Fruit fly (Drosophila melanogaster) whole organism, prepupa: ENCODE results near the gene CG32264.
A peak's percentile ranks its signal among the peaks of the same experiment; 100 is the strongest.

ENCODE experiments used
- Blimp-1 ChIP-seq: fragments of 200-800 bp; sonication (Bioruptor generic); optimal IDR thresholded peaks from 3 replicates; lab custom pipeline; 2017; ENCODE audit warnings: missing biosample characterization, missing genetic modification characterization, mild to moderate bottlenecking, moderate library complexity, missing genetic modification reagents
- CG10631 ChIP-seq: fragments of 200-800 bp; sonication (Bioruptor generic); optimal IDR thresholded peaks from 2 replicates; lab custom pipeline; 2016; ENCODE audit warnings: missing biosample characterization, missing genetic modification characterization
- CG10669 ChIP-seq: fragments of 200-800 bp; sonication (Bioruptor generic); optimal IDR thresholded peaks from 3 replicates; lab custom pipeline; 2018; ENCODE audit warnings: missing biosample characterization, mild to moderate bottlenecking, missing genetic modification characterization, moderate library complexity
- CG11294 ChIP-seq: fragments of 200-800 bp; sonication (Bioruptor generic); IDR thresholded peaks from 2 replicates; pipeline ENCODE4 v1.3.6; 2022; ENCODE audit warnings: missing biosample characterization, missing genetic modification characterization
- CG11902 ChIP-seq: fragments of 200-800 bp; sonication (Bioruptor generic); optimal IDR thresholded peaks from 3 replicates; lab custom pipeline; 2016; ENCODE audit warnings: missing biosample characterization, missing genetic modification characterization
- CG15336 ChIP-seq: fragments of 200-800 bp; sonication (Bioruptor generic); IDR thresholded peaks from 2 replicates; pipeline ENCODE4 v1.3.6; 2022; ENCODE audit warnings: missing biosample characterization, missing genetic modification characterization
- CG1621 ChIP-seq: fragments of 200-800 bp; sonication (Bioruptor generic); optimal IDR thresholded peaks from 3 replicates; lab custom pipeline; 2018; ENCODE audit warnings: missing biosample characterization, mild to moderate bottlenecking, missing genetic modification characterization
- CG3032 ChIP-seq: fragments of 200-800 bp; optimal IDR thresholded peaks from 2 replicates; lab custom pipeline; 2019; ENCODE audit warnings: missing biosample characterization, mild to moderate bottlenecking, missing genetic modification characterization, moderate library complexity
- CG31627 ChIP-seq: fragments of 200-800 bp; sonication (Bioruptor generic); optimal IDR thresholded peaks from 3 replicates; lab custom pipeline; 2016; ENCODE audit warnings: missing biosample characterization, missing genetic modification characterization
- CG32006 ChIP-seq: fragments of 200-800 bp; sonication (Bioruptor generic); optimal IDR thresholded peaks from 3 replicates; lab custom pipeline; 2017; ENCODE audit warnings: missing biosample characterization, mild to moderate bottlenecking, missing genetic modification characterization
- CG34406 ChIP-seq: fragments of 200-800 bp; sonication (Bioruptor generic); optimal IDR thresholded peaks from 3 replicates; lab custom pipeline; 2016; ENCODE audit warnings: missing biosample characterization, missing genetic modification characterization
- CG3919 ChIP-seq: fragments of 200-800 bp; sonication (Bioruptor generic); optimal IDR thresholded peaks from 3 replicates; lab custom pipeline; 2016; ENCODE audit warnings: missing biosample characterization, missing genetic modification characterization
- CG4318 ChIP-seq: fragments of 200-800 bp; sonication (Bioruptor generic); optimal IDR thresholded peaks from 3 replicates; lab custom pipeline; 2017; ENCODE audit warnings: missing biosample characterization, mild to moderate bottlenecking, missing genetic modification characterization
- CG6163 ChIP-seq: fragments of 200-800 bp; sonication (Bioruptor generic); IDR thresholded peaks from 3 replicates; pipeline ENCODE4 v1.3.6; 2022; ENCODE audit warnings: missing biosample characterization, missing genetic modification characterization
- CG6276 ChIP-seq: fragments of 200-800 bp; sonication (Bioruptor generic); optimal IDR thresholded peaks from 2 replicates; lab custom pipeline; 2017; ENCODE audit warnings: missing biosample characterization, mild to moderate bottlenecking, missing genetic modification characterization
- CG6792 ChIP-seq: fragments of 200-800 bp; sonication (Bioruptor generic); optimal IDR thresholded peaks from 3 replicates; lab custom pipeline; 2016; ENCODE audit warnings: missing biosample characterization, missing genetic modification characterization
- CG6808 ChIP-seq: fragments of 200-800 bp; sonication (Bioruptor generic); optimal IDR thresholded peaks from 3 replicates; lab custom pipeline; 2017; ENCODE audit warnings: missing biosample characterization, missing genetic modification characterization, mild to moderate bottlenecking, moderate library complexity, missing genetic modification reagents
- CG7368 ChIP-seq: fragments of 200-800 bp; sonication (Bioruptor generic); optimal IDR thresholded peaks from 3 replicates; lab custom pipeline; 2016; ENCODE audit warnings: missing biosample characterization, missing genetic modification characterization
- CG8119 ChIP-seq: fragments of 200-800 bp; sonication (Bioruptor generic); IDR thresholded peaks from 3 replicates; pipeline ENCODE4 v1.3.6; 2022; ENCODE audit warnings: missing biosample characterization, missing genetic modification characterization
- CG8319 ChIP-seq: fragments of 200-800 bp; sonication (Bioruptor generic); optimal IDR thresholded peaks from 3 replicates; lab custom pipeline; 2016; ENCODE audit warnings: missing biosample characterization, missing genetic modification characterization
- CG8632 ChIP-seq: fragments of 200-800 bp; sonication (Bioruptor generic); optimal IDR thresholded peaks from 3 replicates; lab custom pipeline; 2016; ENCODE audit warnings: missing biosample characterization, missing genetic modification characterization
- CG9139 ChIP-seq: fragments of 200-800 bp; sonication (Bioruptor generic); optimal IDR thresholded peaks from 3 replicates; lab custom pipeline; 2017; ENCODE audit warnings: missing biosample characterization, mild to moderate bottlenecking, missing genetic modification characterization
- Eip75B ChIP-seq: fragments of 200-800 bp; sonication (Bioruptor generic); optimal IDR thresholded peaks from 3 replicates; lab custom pipeline; 2016; ENCODE audit warnings: missing biosample characterization, missing genetic modification characterization
- Eip78C ChIP-seq: fragments of 200-800 bp; sonication (Bioruptor generic); peaks from one replicate; lab custom pipeline; 2016; ENCODE audit warnings: missing biosample characterization, missing genetic modification characterization
- Eip93F ChIP-seq: fragments of 200-800 bp; sonication (Bioruptor generic); optimal IDR thresholded peaks from 2 replicates; lab custom pipeline; 2016; ENCODE audit warnings: missing biosample characterization, mild to moderate bottlenecking, missing genetic modification characterization
- Ets21C ChIP-seq: fragments of 200-800 bp; sonication (Bioruptor generic); optimal IDR thresholded peaks from 3 replicates; lab custom pipeline; 2016; ENCODE audit warnings: missing biosample characterization, missing genetic modification characterization
- Ets96B ChIP-seq: fragments of 200-800 bp; optimal IDR thresholded peaks from 2 replicates; lab custom pipeline; 2019; ENCODE audit warnings: missing biosample characterization, mild to moderate bottlenecking, missing genetic modification characterization, moderate library complexity
- Gug ChIP-seq: fragments of 200-800 bp; sonication (Bioruptor generic); IDR thresholded peaks from 2 replicates; pipeline ENCODE4 v1.3.6; 2022; ENCODE audit warnings: missing biosample characterization, missing genetic modification characterization
- Hr39 ChIP-seq: fragments of 200-800 bp; sonication (Bioruptor generic); optimal IDR thresholded peaks from 2 replicates; lab custom pipeline; 2016; ENCODE audit warnings: missing biosample characterization, missing genetic modification characterization
- Hr4 ChIP-seq: fragments of 200-800 bp; sonication (Bioruptor generic); optimal IDR thresholded peaks from 3 replicates; lab custom pipeline; 2016; ENCODE audit warnings: missing biosample characterization, missing genetic modification characterization
- Lpt ChIP-seq: fragments of 200-800 bp; sonication (Bioruptor generic); optimal IDR thresholded peaks from 3 replicates; lab custom pipeline; 2016; ENCODE audit warnings: missing biosample characterization, missing genetic modification characterization
- Met ChIP-seq: fragments of 200-800 bp; sonication (Bioruptor generic); optimal IDR thresholded peaks from 3 replicates; lab custom pipeline; 2016; ENCODE audit warnings: missing biosample characterization, missing genetic modification characterization
- OdsH ChIP-seq: fragments of 200-800 bp; sonication (Bioruptor generic); optimal IDR thresholded peaks from 3 replicates; lab custom pipeline; 2016; ENCODE audit warnings: missing biosample characterization, missing genetic modification characterization
- Smox ChIP-seq: fragments of 200-800 bp; sonication (Bioruptor generic); optimal IDR thresholded peaks from 3 replicates; lab custom pipeline; 2016; ENCODE audit warnings: missing biosample characterization, missing genetic modification characterization
- Sox102F ChIP-seq: fragments of 200-800 bp; sonication (Bioruptor generic); optimal IDR thresholded peaks from 2 replicates; lab custom pipeline; 2016; ENCODE audit warnings: missing biosample characterization, mild to moderate bottlenecking, missing genetic modification characterization
- achi ChIP-seq: fragments of 200-800 bp; sonication (Bioruptor generic); optimal IDR thresholded peaks from 3 replicates; lab custom pipeline; 2016; ENCODE audit warnings: missing biosample characterization, missing genetic modification characterization
- acj6 ChIP-seq: fragments of 200-800 bp; sonication (Bioruptor generic); optimal IDR thresholded peaks from 3 replicates; lab custom pipeline; 2016; ENCODE audit warnings: missing biosample characterization, missing genetic modification characterization
- dac ChIP-seq: fragments of 200-800 bp; sonication (Bioruptor generic); optimal IDR thresholded peaks from 2 replicates; lab custom pipeline; 2017; ENCODE audit warnings: missing biosample characterization, mild to moderate bottlenecking, missing genetic modification characterization
- esn ChIP-seq: fragments of 200-800 bp; sonication (Bioruptor generic); optimal IDR thresholded peaks from 2 replicates; lab custom pipeline; 2016; ENCODE audit warnings: missing biosample characterization, mild to moderate bottlenecking, missing genetic modification characterization, moderate library complexity
- fd59A ChIP-seq: fragments of 200-800 bp; sonication (Bioruptor generic); optimal IDR thresholded peaks from 2 replicates; lab custom pipeline; 2017; ENCODE audit warnings: missing biosample characterization, mild to moderate bottlenecking, missing genetic modification characterization, missing genetic modification reagents
- fkh ChIP-seq: fragments of 200-800 bp; sonication (Bioruptor generic); optimal IDR thresholded peaks from 3 replicates; lab custom pipeline; 2017; ENCODE audit warnings: missing biosample characterization, mild to moderate bottlenecking, missing genetic modification characterization, moderate library complexity
- lz ChIP-seq: fragments of 200-800 bp; sonication (Bioruptor generic); optimal IDR thresholded peaks from 3 replicates; lab custom pipeline; 2016; ENCODE audit warnings: missing biosample characterization, missing genetic modification characterization
- ss ChIP-seq, 2 experiments: fragments of 200-800 bp; sonication (Bioruptor generic); optimal IDR thresholded peaks; 2 replicates in 1 of 2; 3 replicates in 1 of 2; lab custom pipeline; 2017 to 2018; ENCODE audit warnings: mild to moderate bottlenecking in 2 of 2, missing biosample characterization in 2 of 2, missing genetic modification characterization in 2 of 2, moderate library complexity in 1 of 2
- svp ChIP-seq: fragments of 200-800 bp; sonication (Bioruptor generic); peaks from one replicate; lab custom pipeline; 2016; ENCODE audit warnings: missing biosample characterization, missing genetic modification characterization
- topi ChIP-seq: fragments of 200-800 bp; sonication (Bioruptor generic); optimal IDR thresholded peaks from 3 replicates; lab custom pipeline; 2016; ENCODE audit warnings: missing biosample characterization, missing genetic modification characterization
- vri ChIP-seq: fragments of 200-800 bp; sonication (Bioruptor generic); optimal IDR thresholded peaks from 3 replicates; lab custom pipeline; 2016; ENCODE audit warnings: missing biosample characterization, mild to moderate bottlenecking, missing genetic modification characterization

The CG32264 gene

dm6 chr3L:3802677-3803076 lies 3.6 kb downstream of the CG32264 start (continued):
- TF ChIP-seq Blimp-1 (GFP tag; lab: Kevin White, UChicago) (no peak), svp (GFP tag; lab: Kevin White, UChicago) (no peak), lz (GFP tag; lab: Kevin White, UChicago) (peak; percentile 78), CG4318 (peak; percentile 68), CG8319 (peak; percentile 63), Gug (GFP tag; lab: Robert Waterston, UW) (peak; percentile 64), Eip93F (GFP tag; lab: Kevin White, UChicago) (peak; percentile 5), fkh (GFP tag; lab: Kevin White, UChicago) (peak; percentile 45), Sox102F (GFP tag; lab: Kevin White, UChicago) (peak; percentile 85), CG6792 (peak; percentile 78), Ets96B (tag; lab: Kevin White, UChicago) (peak; percentile 43), CG7368 (GFP tag; lab: Kevin White, UChicago) (peak; percentile 43), Smox (GFP tag; lab: Kevin White, UChicago) (no peak), CG31627 (GFP tag; lab: Kevin White, UChicago) (peak; percentile 87), CG3032 (tag; lab: Kevin White, UChicago) (peak; percentile 67), Lpt (GFP tag; lab: Kevin White, UChicago) (peak; percentile 49), achi (GFP tag; lab: Kevin White, UChicago) (peak; percentile 70), CG11294 (GFP tag; lab: Robert Waterston, UW) (peak; percentile 54), CG34406 (GFP tag; lab: Kevin White, UChicago) (peak; percentile 66), CG3919 (GFP tag; lab: Kevin White, UChicago) (peak; percentile 56), CG8632 (peak; percentile 65), CG6808 (GFP tag; lab: Kevin White, UChicago) (peak; percentile 50), fd59A (GFP tag; lab: Kevin White, UChicago) (peak; percentile 68), CG10631 (GFP tag; lab: Kevin White, UChicago) (peak; percentile 50), CG32006 (peak; percentile 78)

DNA sequence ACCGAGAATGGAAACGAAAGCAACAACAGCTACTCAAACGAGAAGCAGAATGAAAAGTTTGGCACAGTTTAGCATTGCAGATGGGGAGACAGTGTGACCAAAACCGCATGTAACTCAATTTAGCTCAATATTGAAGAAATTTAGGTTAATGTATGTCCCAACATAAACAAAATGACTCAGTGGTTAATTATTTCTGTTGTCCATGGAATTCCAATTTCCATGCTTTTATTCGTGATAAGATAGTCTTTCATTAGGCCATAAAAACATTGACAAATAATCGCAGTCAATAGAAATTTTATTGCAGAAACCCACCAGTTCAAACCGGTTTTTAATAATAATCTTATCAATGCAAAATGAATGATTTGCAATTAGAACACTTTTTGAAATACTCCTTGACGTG lies 4.4 kb downstream of the CG32264 start:
- peak; percentile 17 for TF ChIP-seq Hr39
- TF ChIP-seq Ets21C: no peak
- peak; percentile 10 for TF ChIP-seq Met (GFP tag; lab: Kevin White, UChicago)
- peak; percentile 65 for TF ChIP-seq svp (GFP tag; lab: Kevin White, UChicago)
- peak; percentile 61 for TF ChIP-seq Eip78C
- TF ChIP-seq CG6276: peak; percentile 7
- no peak for TF ChIP-seq CG8632
- TF ChIP-seq ss (GFP tag; optimal IDR thresholded peaks at IDR 0.05; lab: Kevin White, UChicago): peak in 1 of 2 experiments; percentile 1
- TF ChIP-seq Eip93F (GFP tag; lab: Kevin White, UChicago): peak; percentile 40
- TF ChIP-seq CG10669 (GFP tag; lab: Kevin White, UChicago): peak; percentile 5
- peak; percentile 38 for TF ChIP-seq Hr4 (GFP tag; lab: Kevin White, UChicago)
- TF ChIP-seq topi (GFP tag; lab: Kevin White, UChicago): peak; percentile 17
- peak; percentile 46 for TF ChIP-seq CG32006
- peak; percentile 13 for TF ChIP-seq OdsH (GFP tag; lab: Kevin White, UChicago)
- no peak for TF ChIP-seq dac (GFP tag; lab: Kevin White, UChicago)

DNA sequence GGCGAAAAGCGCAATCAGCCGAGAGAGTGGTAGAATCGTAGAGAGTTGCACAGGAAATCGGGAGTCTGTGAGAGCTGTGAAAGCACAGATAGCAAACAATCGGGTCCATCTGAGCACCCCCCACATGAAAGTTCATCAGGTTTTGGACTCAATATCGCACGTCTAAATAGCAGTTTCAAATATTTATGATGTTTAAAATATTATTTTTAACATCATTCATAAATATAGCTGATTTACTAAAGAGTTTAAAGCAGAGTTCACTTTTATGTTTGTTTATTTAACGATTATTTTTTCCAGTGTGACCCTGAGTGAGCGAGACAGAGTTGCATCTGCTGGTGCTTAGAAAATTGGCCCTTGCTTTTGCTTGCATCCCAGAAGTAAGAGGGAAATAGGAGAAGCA lies 4.9 kb downstream of the CG32264 start:
- TF ChIP-seq vri (GFP tag; lab: Kevin White, UChicago) (no peak), CG4318 (peak; percentile 30), CG1621 (no peak), CG6163 (GFP tag; lab: Robert Waterston, UW) (peak; percentile 43; the same call in 1 of the 3 replicates), CG10669 (GFP tag; lab: Kevin White, UChicago) (no peak), svp (GFP tag; lab: Kevin White, UChicago) (no peak), Eip93F (GFP tag; lab: Kevin White, UChicago) (no peak), topi (GFP tag; lab: Kevin White, UChicago) (no peak), fd59A (GFP tag; lab: Kevin White, UChicago) (peak; percentile 1), Sox102F (GFP tag; lab: Kevin White, UChicago) (no peak), CG9139 (GFP tag; lab: Kevin White, UChicago) (no peak), Blimp-1 (GFP tag; lab: Kevin White, UChicago) (no peak), Eip75B (GFP tag; lab: Kevin White, UChicago) (no peak), OdsH (GFP tag; lab: Kevin White, UChicago) (peak; percentile 2), ss (GFP tag; optimal IDR thresholded peaks at IDR 0.05; lab: Kevin White, UChicago) (peak in 1 of 2 experiments; percentile 18), acj6 (no peak), esn (no peak), Hr39 (no peak), Eip78C (no peak), Gug (GFP tag; lab: Robert Waterston, UW) (peak; percentile 17; the same call in 1 of the 2 replicates), CG15336 (GFP tag; lab: Robert Waterston, UW) (peak; percentile 39; the same call in 1 of the 2 replicates), CG31627 (GFP tag; lab: Kevin White, UChicago) (no peak), fkh (GFP tag; lab: Kevin White, UChicago) (no peak), Hr4 (GFP tag; lab: Kevin White, UChicago) (no peak), Ets96B (tag; lab: Kevin White, UChicago) (peak; percentile 42), dac (GFP tag; lab: Kevin White, UChicago) (no peak), CG11902 (no peak), CG8119 (0 out of 3 replicates have a peak, but pooled peaks have one; percentile 34)
